Fruit fly (Drosophila melanogaster): Measurements from ENCODE around the gene spen.

DNA sequence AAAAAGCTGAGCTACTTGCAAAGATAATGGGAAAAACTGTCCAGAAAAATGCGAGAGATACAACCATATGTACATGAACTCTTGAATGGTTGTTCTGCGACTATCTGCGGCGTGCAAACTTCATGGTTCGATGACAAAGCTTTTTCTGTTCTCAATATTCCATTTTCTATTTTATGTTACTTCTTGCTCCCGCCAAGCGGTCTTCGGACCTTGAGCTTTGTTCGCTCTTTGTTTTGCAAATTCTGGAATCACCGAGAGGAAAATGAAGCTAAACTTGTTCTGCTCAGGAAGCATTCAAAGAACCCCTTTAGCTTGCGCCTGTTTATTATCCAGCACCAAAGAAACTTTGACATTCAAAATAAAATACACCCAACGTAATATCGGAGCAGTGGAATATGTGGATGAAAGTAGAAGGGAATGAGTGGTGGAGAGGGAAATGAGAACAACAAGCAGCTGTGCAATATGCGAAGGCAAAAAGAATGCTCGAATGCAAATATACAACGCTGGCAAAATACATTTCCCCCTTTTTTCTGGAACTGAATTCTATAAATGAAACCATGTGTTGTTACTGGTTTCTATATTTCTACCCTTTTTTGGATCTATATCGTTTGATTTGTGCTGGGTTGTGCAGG, 9.6 kb downstream of the spen start:
- no peak for TF ChIP-seq Pif1B (GFP tag; optimal IDR thresholded peaks at IDR 0.05)
- no peak for TF ChIP-seq D1 (tag; optimal IDR thresholded peaks at IDR 0.05)
